Worm (Caenorhabditis elegans) whole organism, young adult: ENCODE data around the gene scl-26.

ENCODE experiments used
- C17E4.6 ChIP-seq: fragments of 200-800 bp; sonication (Bioruptor generic); IDR thresholded peaks from 2 replicates; pipeline ENCODE4 v1.3.6; 2022; ENCODE audit warnings: missing genetic modification reagents, missing genetic modification characterization, missing compliant biosample characterization
- F10E7.11 ChIP-seq: sonication (generic microtip); optimal IDR thresholded peaks from 2 replicates; lab custom pipeline; 2017; ENCODE audit warnings: mild to moderate bottlenecking, missing genetic modification characterization, moderate library complexity, missing compliant biosample characterization
- F23B12.7 ChIP-seq: sonication (generic microtip); optimal IDR thresholded peaks from 2 replicates; lab custom pipeline; 2017; ENCODE audit warnings: missing genetic modification characterization, mild to moderate bottlenecking, missing compliant biosample characterization, antibody characterized with exemption, moderate library complexity; ENCODE audit not compliant: insufficient read depth
- F33H1.4 ChIP-seq: fragments of 200-800 bp; sonication (Bioruptor generic); IDR thresholded peaks from 2 replicates; pipeline ENCODE4 v1.3.6; 2022; ENCODE audit warnings: missing genetic modification reagents, missing genetic modification characterization, missing compliant biosample characterization
- F37B4.10 ChIP-seq: fragments of 200-800 bp; sonication (Bioruptor generic); IDR thresholded peaks from 2 replicates; pipeline ENCODE4 v1.3.6; 2022; ENCODE audit warnings: missing genetic modification characterization, missing compliant biosample characterization
- F57A8.1 ChIP-seq: fragments of 200-800 bp; sonication (Bioruptor generic); optimal IDR thresholded peaks from 2 replicates; lab custom pipeline; 2018; ENCODE audit warnings: mild to moderate bottlenecking, missing genetic modification characterization, moderate library complexity, missing compliant biosample characterization
- K11D2.4 ChIP-seq: fragments of 200-800 bp; sonication (Bioruptor generic); IDR thresholded peaks from 2 replicates; pipeline ENCODE4 v1.3.6; 2022; ENCODE audit warnings: missing genetic modification reagents, missing genetic modification characterization, missing compliant biosample characterization
- Y53F4B.3 ChIP-seq: fragments of 200-800 bp; sonication (Bioruptor generic); IDR thresholded peaks from 2 replicates; pipeline ENCODE4 v1.3.6; 2022; ENCODE audit warnings: missing genetic modification reagents, missing genetic modification characterization, missing compliant biosample characterization
- Y53G8AR.9 ChIP-seq: fragments of 200-800 bp; sonication (Bioruptor generic); conservative IDR thresholded peaks from 2 replicates; pipeline ENCODE4 v1.3.6; 2022; ENCODE audit warnings: missing genetic modification reagents, missing genetic modification characterization, missing compliant biosample characterization
- athp-1 ChIP-seq: sonication (generic microtip); optimal IDR thresholded peaks from 2 replicates; lab custom pipeline; 2017; ENCODE audit warnings: mild to moderate bottlenecking, missing genetic modification characterization, missing compliant biosample characterization
- attf-6 ChIP-seq: fragments of 200-800 bp; sonication (Bioruptor generic); IDR thresholded peaks from 2 replicates; pipeline ENCODE4 v1.3.6; 2022; ENCODE audit warnings: missing genetic modification reagents, missing genetic modification characterization, missing compliant biosample characterization
- ccch-3 ChIP-seq: fragments of 200-800 bp; sonication (Bioruptor generic); optimal IDR thresholded peaks from 2 replicates; lab custom pipeline; 2018; ENCODE audit warnings: mild to moderate bottlenecking, missing genetic modification characterization, missing compliant biosample characterization
- cebp-1 ChIP-seq, 2 experiments: fragments of 200-800 bp in 1 of 2; sonication (Bioruptor generic) in 1 of 2; sonication (generic microtip) in 1 of 2; IDR thresholded peaks in 1 of 2; optimal IDR thresholded peaks in 1 of 2; 2 replicates each; pipeline versions ENCODE4 v1.3.6 to Lab custom; 2017 to 2022; ENCODE audit warnings: missing compliant biosample characterization in 2 of 2, missing genetic modification characterization in 2 of 2, mild to moderate bottlenecking in 1 of 2, missing genetic modification reagents in 1 of 2, moderate library complexity in 1 of 2
- cebp-2 ChIP-seq: fragments of 200-800 bp; sonication (Bioruptor generic); IDR thresholded peaks from 2 replicates; pipeline ENCODE4 v1.3.6; 2022; ENCODE audit warnings: missing genetic modification characterization, missing compliant biosample characterization
- dpff-1 ChIP-seq: sonication (generic microtip); optimal IDR thresholded peaks from 2 replicates; lab custom pipeline; 2017; ENCODE audit warnings: mild to moderate bottlenecking, missing genetic modification characterization, missing compliant biosample characterization
- egl-18 ChIP-seq: fragments of 200-800 bp; sonication (Bioruptor generic); IDR thresholded peaks from 2 replicates; pipeline ENCODE4 v1.3.6; 2022; ENCODE audit warnings: missing genetic modification reagents, missing genetic modification characterization, missing compliant biosample characterization
- gei-17 ChIP-seq: fragments of 200-800 bp; sonication (Bioruptor generic); optimal IDR thresholded peaks from 2 replicates; lab custom pipeline; 2018; ENCODE audit warnings: mild to moderate bottlenecking, missing genetic modification characterization, missing compliant biosample characterization
- hlh-12 ChIP-seq: sonication (generic microtip); optimal IDR thresholded peaks from 2 replicates; lab custom pipeline; 2016; ENCODE audit warnings: missing genetic modification characterization, missing compliant biosample characterization
- hrde-1 ChIP-seq: sonication (generic microtip); optimal IDR thresholded peaks from 2 replicates; lab custom pipeline; 2016; ENCODE audit warnings: missing genetic modification characterization, mild to moderate bottlenecking, missing compliant biosample characterization, moderate library complexity, missing genotype, missing genetic modification reagents, borderline replicate concordance
- let-526 ChIP-seq: fragments of 200-800 bp; sonication (Bioruptor generic); IDR thresholded peaks from 2 replicates; pipeline ENCODE4 v1.3.6; 2022; ENCODE audit warnings: missing genetic modification reagents, missing genetic modification characterization, missing compliant biosample characterization
- lin-26 ChIP-seq: fragments of 200-800 bp; sonication (Bioruptor generic); IDR thresholded peaks from 2 replicates; pipeline ENCODE4 v1.3.6; 2022; ENCODE audit warnings: missing genetic modification reagents, missing genetic modification characterization, missing compliant biosample characterization
- lsl-1 ChIP-seq: fragments of 200-800 bp; sonication (Bioruptor generic); optimal IDR thresholded peaks from 2 replicates; lab custom pipeline; 2018; ENCODE audit warnings: mild to moderate bottlenecking, missing genetic modification characterization, moderate library complexity, missing compliant biosample characterization
- madf-8 ChIP-seq: fragments of 200-800 bp; sonication (Bioruptor generic); conservative IDR thresholded peaks from 2 replicates; pipeline ENCODE4 v1.3.6; 2022; ENCODE audit warnings: missing genetic modification reagents, missing genetic modification characterization, missing compliant biosample characterization
- mel-28 ChIP-seq: sonication (generic microtip); optimal IDR thresholded peaks from 2 replicates; lab custom pipeline; 2016; ENCODE audit warnings: borderline replicate concordance, mild to moderate bottlenecking, missing genetic modification characterization, missing compliant biosample characterization
- nfya-2 ChIP-seq: fragments of 200-800 bp; sonication (Bioruptor generic); IDR thresholded peaks from 2 replicates; pipeline ENCODE4 v1.3.6; 2022; ENCODE audit warnings: missing genetic modification reagents, missing genetic modification characterization, missing compliant biosample characterization
- nfyb-1 ChIP-seq: fragments of 200-800 bp; sonication (Bioruptor generic); IDR thresholded peaks from 2 replicates; pipeline ENCODE4 v1.3.6; 2022; ENCODE audit warnings: missing genetic modification reagents, missing genetic modification characterization, missing compliant biosample characterization
- nhr-120 ChIP-seq: fragments of 200-800 bp; sonication (Bioruptor generic); IDR thresholded peaks from 2 replicates; pipeline ENCODE4 v1.3.6; 2022; ENCODE audit warnings: missing genetic modification characterization, missing compliant biosample characterization
- nhr-179 ChIP-seq: sonication (generic microtip); optimal IDR thresholded peaks from 2 replicates; lab custom pipeline; 2016; ENCODE audit warnings: mild to moderate bottlenecking, missing genetic modification characterization, missing compliant biosample characterization
- nhr-80 ChIP-seq: sonication (generic microtip); optimal IDR thresholded peaks from 2 replicates; lab custom pipeline; 2016; ENCODE audit warnings: missing genetic modification characterization, missing compliant biosample characterization
- rec-8 ChIP-seq, 2 experiments: sonication (generic microtip); optimal IDR thresholded peaks; 2 replicates each; lab custom pipeline; 2016; ENCODE audit warnings: mild to moderate bottlenecking in 2 of 2, missing genetic modification characterization in 2 of 2, missing genetic modification reagents in 2 of 2, missing genotype in 2 of 2, missing biosample characterization in 1 of 2, missing compliant biosample characterization in 1 of 2, moderate library complexity in 1 of 2
- repo-1 ChIP-seq: sonication (generic microtip); optimal IDR thresholded peaks from 2 replicates; lab custom pipeline; 2017; ENCODE audit warnings: mild to moderate bottlenecking, missing genetic modification characterization, missing compliant biosample characterization
- snpc-1.1 ChIP-seq: sonication (generic microtip); optimal IDR thresholded peaks from 2 replicates; lab custom pipeline; 2017; ENCODE audit warnings: missing genetic modification characterization, mild to moderate bottlenecking, missing compliant biosample characterization, antibody characterized with exemption, moderate library complexity, missing genotype, missing genetic modification reagents; ENCODE audit not compliant: insufficient read depth
- snpc-3.4 ChIP-seq: sonication (generic microtip); optimal IDR thresholded peaks from 2 replicates; lab custom pipeline; 2017; ENCODE audit warnings: missing genetic modification characterization, mild to moderate bottlenecking, missing compliant biosample characterization, antibody characterized with exemption, moderate library complexity, missing genotype, missing genetic modification reagents
- snpc-4 ChIP-seq, 5 experiments: fragments of 150-350 bp in 1 of 5; sonication (generic microtip) in 4 of 5; optimal IDR thresholded peaks; 2 replicates each; lab custom pipeline; 2014 to 2018; ENCODE audit warnings: missing genetic modification characterization in 5 of 5, missing biosample characterization in 3 of 5, antibody characterized with exemption in 2 of 5, mild to moderate bottlenecking in 2 of 5, missing compliant biosample characterization in 2 of 5, missing genotype in 2 of 5, moderate library complexity in 2 of 5, missing genetic modification reagents in 1 of 5
- somi-1 ChIP-seq: fragments of 200-800 bp; sonication (Bioruptor generic); optimal IDR thresholded peaks from 2 replicates; lab custom pipeline; 2018; ENCODE audit warnings: mild to moderate bottlenecking, missing genetic modification characterization, missing compliant biosample characterization
- unc-130 ChIP-seq: sonication (generic microtip); optimal IDR thresholded peaks from 2 replicates; lab custom pipeline; 2016; ENCODE audit warnings: missing genetic modification reagents, missing genetic modification characterization, missing compliant biosample characterization
- ztf-22 ChIP-seq: fragments of 200-800 bp; sonication (Bioruptor generic); optimal IDR thresholded peaks from 2 replicates; lab custom pipeline; 2018; ENCODE audit warnings: mild to moderate bottlenecking, missing genetic modification characterization, moderate library complexity, missing compliant biosample characterization

scl-26 gene

ce11 chrV:7631732-7632131 is 30.4 kb upstream of the scl-26 start, which contains the start of gene srd-25:
TSS of gene srd-25 (plus strand) at chrV:7632032.
- TF ChIP-seq athp-1 (tag; lab: Kevin White, UChicago) (no peak), F57A8.1 (no peak), nhr-179 (tag; lab: Kevin White, UChicago) (no peak), cebp-1 (GFP tag; IDR thresholded peaks at IDR 0.05; lab: Robert Waterston, UW) (no peak), cebp-1 (tag; optimal IDR thresholded peaks at IDR 0.05; lab: Kevin White, UChicago) (no peak), egl-18 (GFP tag; lab: Robert Waterston, UW) (no peak), somi-1 (no peak), K11D2.4 (no peak), madf-8 (GFP tag; lab: Robert Waterston, UW) (no peak), nhr-80 (no peak), let-526 (GFP tag; lab: Robert Waterston, UW) (no peak), hlh-12 (no peak), nfya-2 (no peak), lin-26 (no peak), nhr-120 (GFP tag; lab: Robert Waterston, UW) (no peak)

- TF ChIP-seq F23B12.7 (tag; lab: Kevin White, UChicago) = no peak
- TF ChIP-seq ztf-22 (GFP tag; lab: Kevin White, UChicago) = no peak
- no peak for TF ChIP-seq Y53F4B.3
- TF ChIP-seq nhr-179 (tag; lab: Kevin White, UChicago) = no peak
- no peak for TF ChIP-seq lsl-1
- no peak for TF ChIP-seq F37B4.10 (GFP tag; lab: Robert Waterston, UW)
- TF ChIP-seq C17E4.6 (GFP tag; lab: Robert Waterston, UW) = no peak
- no peak for TF ChIP-seq dpff-1 (tag; lab: Kevin White, UChicago)
- no peak for TF ChIP-seq ccch-3 (GFP tag; lab: Kevin White, UChicago)
- TF ChIP-seq attf-6 (GFP tag; lab: Robert Waterston, UW) = no peak
- no peak for TF ChIP-seq F33H1.4 (GFP tag; lab: Robert Waterston, UW)
- no peak for TF ChIP-seq snpc-3.4 (tag; lab: Kevin White, UChicago)
- no peak for TF ChIP-seq F10E7.11 (tag; lab: Kevin White, UChicago)
- TF ChIP-seq hlh-12 = no peak
- no peak for TF ChIP-seq rec-8 (tag; optimal IDR thresholded peaks at IDR 0.05; lab: Kevin White, UChicago)
- TF ChIP-seq snpc-4 (GFP tag; optimal IDR thresholded peaks at IDR 0.05; lab: Kevin White, UChicago) = no peak
- TF ChIP-seq snpc-4 (tag; optimal IDR thresholded peaks at IDR 0.05; lab: Kevin White, UChicago) = no peak
Observed at ce11 chrV:7629504-7629903, 28.2 kb upstream of the scl-26 start, which contains the start of gene srd-30. TSS of gene srd-30 (plus strand) at chrV:7629804.

ce11 chrV:7626550-7626949 is 25.2 kb upstream of the scl-26 start, which contains the start of gene F07C4.6:
TSS of gene F07C4.6 (plus strand) at chrV:7626850.
- TF ChIP-seq unc-130 (GFP tag; lab: Kevin White, UChicago) (no peak), mel-28 (tag; lab: Kevin White, UChicago) (no peak), snpc-1.1 (tag; lab: Kevin White, UChicago) (no peak), Y53G8AR.9 (GFP tag; lab: Robert Waterston, UW) (no peak), cebp-2 (no peak), F33H1.4 (GFP tag; lab: Robert Waterston, UW) (no peak), repo-1 (tag; lab: Kevin White, UChicago) (no peak), nfyb-1 (GFP tag; lab: Robert Waterston, UW) (no peak), hrde-1 (no peak), gei-17 (no peak)
